Worm (Caenorhabditis elegans) whole organism, L3 larva: ENCODE measurements around the gene K08E7.8.

Experiments used
- ZK546.5 ChIP-seq: sonication (generic microtip); optimal IDR thresholded peaks from 2 replicates; lab custom pipeline; 2017; ENCODE audit warnings: missing biosample characterization, missing genetic modification characterization
- aly-2 ChIP-seq: fragments of 150-350 bp; optimal IDR thresholded peaks from 2 replicates; lab custom pipeline; 2014; ENCODE audit warnings: missing biosample characterization, missing genetic modification characterization
- ceh-28 ChIP-seq: fragments of 150-350 bp; optimal IDR thresholded peaks from 2 replicates; lab custom pipeline; 2014; ENCODE audit warnings: missing biosample characterization, missing genetic modification reagents, missing genetic modification characterization
- ceh-82 ChIP-seq: fragments of 150-350 bp; optimal IDR thresholded peaks from 2 replicates; lab custom pipeline; 2014; ENCODE audit warnings: missing biosample characterization, missing genetic modification characterization
- daf-12 ChIP-seq: fragments of 150-350 bp; optimal IDR thresholded peaks from 2 replicates; lab custom pipeline; 2014; ENCODE audit warnings: missing biosample characterization, missing genetic modification reagents, missing genetic modification characterization
- egl-27 ChIP-seq: sonication (generic microtip); optimal IDR thresholded peaks from 4 replicates; lab custom pipeline; 2017; ENCODE audit warnings: missing biosample characterization, missing genetic modification reagents, missing genetic modification characterization
- elt-1 ChIP-seq: fragments of 150-350 bp; optimal IDR thresholded peaks from 2 replicates; lab custom pipeline; 2014; ENCODE audit warnings: missing biosample characterization, missing genetic modification characterization
- eor-1 ChIP-seq, 2 experiments: fragments of 150-350 bp; optimal IDR thresholded peaks; 2 replicates each; lab custom pipeline; 2014 to 2018; ENCODE audit warnings: missing biosample characterization in 2 of 2, missing genetic modification characterization in 2 of 2
- fkh-10 ChIP-seq: sonication (generic microtip); optimal IDR thresholded peaks from 2 replicates; lab custom pipeline; 2017; ENCODE audit warnings: missing biosample characterization, missing genetic modification reagents, missing genetic modification characterization
- fos-1 ChIP-seq: fragments of 150-350 bp; optimal IDR thresholded peaks from 2 replicates; lab custom pipeline; 2014; ENCODE audit warnings: missing biosample characterization, missing genetic modification characterization
- hmg-11 ChIP-seq: sonication (generic microtip); optimal IDR thresholded peaks from 2 replicates; lab custom pipeline; 2016; ENCODE audit warnings: missing genetic modification characterization, missing compliant biosample characterization
- jun-1 ChIP-seq: fragments of 150-350 bp; optimal IDR thresholded peaks from 2 replicates; lab custom pipeline; 2014; ENCODE audit warnings: missing biosample characterization, missing genetic modification reagents, missing genetic modification characterization
- lin-15B ChIP-seq: fragments of 150-350 bp; optimal IDR thresholded peaks from 2 replicates; lab custom pipeline; 2014; ENCODE audit warnings: missing biosample characterization, missing genetic modification characterization
- lin-39 ChIP-seq: fragments of 150-350 bp; optimal IDR thresholded peaks from 2 replicates; lab custom pipeline; 2018; ENCODE audit warnings: missing biosample characterization, missing genetic modification reagents, missing genetic modification characterization
- lsy-12 ChIP-seq: sonication (generic microtip); optimal IDR thresholded peaks from 2 replicates; lab custom pipeline; 2016; ENCODE audit warnings: mild to moderate bottlenecking, missing genetic modification characterization, missing compliant biosample characterization
- mdl-1 ChIP-seq: fragments of 150-350 bp; optimal IDR thresholded peaks from 2 replicates; lab custom pipeline; 2014; ENCODE audit warnings: missing biosample characterization, missing genetic modification characterization
- mml-1 ChIP-seq: fragments of 150-350 bp; sonication (generic microtip); optimal IDR thresholded peaks from 3 replicates; lab custom pipeline; 2014; ENCODE audit warnings: missing biosample characterization, missing genetic modification characterization
- nhr-11 ChIP-seq: fragments of 150-350 bp; optimal IDR thresholded peaks from 2 replicates; lab custom pipeline; 2014; ENCODE audit warnings: missing biosample characterization, missing genetic modification characterization
- nhr-23 ChIP-seq: fragments of 150-350 bp; optimal IDR thresholded peaks from 2 replicates; lab custom pipeline; 2014; ENCODE audit warnings: missing biosample characterization, missing genetic modification reagents, missing genetic modification characterization
- nhr-25 ChIP-seq: sonication (generic microtip); optimal IDR thresholded peaks from 2 replicates; lab custom pipeline; 2017; ENCODE audit warnings: missing biosample characterization, missing genetic modification characterization
- nhr-28 ChIP-seq: fragments of 150-350 bp; optimal IDR thresholded peaks from 2 replicates; lab custom pipeline; 2014; ENCODE audit warnings: missing biosample characterization, missing genetic modification characterization
- nhr-43 ChIP-seq: sonication (generic microtip); optimal IDR thresholded peaks from 2 replicates; lab custom pipeline; 2016; ENCODE audit warnings: mild to moderate bottlenecking, missing genetic modification characterization, missing compliant biosample characterization; ENCODE audit not compliant: poor library complexity, severe bottlenecking
- nhr-67 ChIP-seq: fragments of 150-350 bp; optimal IDR thresholded peaks from 2 replicates; lab custom pipeline; 2014; ENCODE audit warnings: missing biosample characterization, missing genetic modification characterization
- nhr-76 ChIP-seq: fragments of 150-350 bp; sonication (generic microtip); optimal IDR thresholded peaks from 5 replicates; lab custom pipeline; 2014; ENCODE audit warnings: missing biosample characterization, missing genetic modification characterization
- nhr-77 ChIP-seq: fragments of 150-350 bp; optimal IDR thresholded peaks from 2 replicates; lab custom pipeline; 2014; ENCODE audit warnings: missing biosample characterization, missing genetic modification characterization
- pha-4 ChIP-seq: fragments of 150-350 bp; optimal IDR thresholded peaks from 2 replicates; lab custom pipeline; 2014; ENCODE audit warnings: missing biosample characterization, missing genetic modification reagents, missing genetic modification characterization
- skn-1 ChIP-seq: fragments of 150-350 bp; optimal IDR thresholded peaks from 2 replicates; lab custom pipeline; 2014; ENCODE audit warnings: missing biosample characterization, missing genetic modification characterization
- snpc-4 ChIP-seq: fragments of 150-350 bp; optimal IDR thresholded peaks from 2 replicates; lab custom pipeline; 2014; ENCODE audit warnings: missing biosample characterization, missing genetic modification characterization
- tbx-2 ChIP-seq: sonication (generic microtip); optimal IDR thresholded peaks from 2 replicates; lab custom pipeline; 2016; ENCODE audit warnings: mild to moderate bottlenecking, missing genetic modification characterization, missing compliant biosample characterization
- unc-39 ChIP-seq: sonication (generic microtip); optimal IDR thresholded peaks from 4 replicates; lab custom pipeline; 2017; ENCODE audit warnings: missing biosample characterization, missing genetic modification characterization
- unc-62 ChIP-seq: fragments of 150-350 bp; sonication (generic microtip); optimal IDR thresholded peaks from 4 replicates; lab custom pipeline; 2014; ENCODE audit warnings: missing biosample characterization, missing genetic modification reagents, missing genetic modification characterization
- zag-1 ChIP-seq: fragments of 150-350 bp; optimal IDR thresholded peaks from 2 replicates; lab custom pipeline; 2014; ENCODE audit warnings: missing biosample characterization, missing genetic modification characterization
- ztf-4 ChIP-seq: fragments of 150-350 bp; optimal IDR thresholded peaks from 2 replicates; lab custom pipeline; 2014; ENCODE audit warnings: missing biosample characterization, missing genetic modification characterization

Gene K08E7.8

ce11 chrIV:12551944-12552343 is 33.9 kb downstream of the K08E7.8 start:
- TF ChIP-seq nhr-25 (no peak), nhr-76 (tag; lab: Kevin White, UChicago) (no peak), nhr-28 (tag; lab: Kevin White, UChicago) (no peak)

ce11 chrIV:12549014-12549413 is 36.9 kb downstream of the K08E7.8 start:
- TF ChIP-seq nhr-28 (tag; lab: Kevin White, UChicago) = no peak
- no peak for TF ChIP-seq jun-1 (tag; lab: Kevin White, UChicago)
- TF ChIP-seq nhr-77 (tag; lab: Kevin White, UChicago) = no peak
- no peak for TF ChIP-seq lin-15B (tag; lab: Kevin White, UChicago)
- no peak for TF ChIP-seq unc-39 (tag; lab: Kevin White, UChicago)

- no peak for TF ChIP-seq lin-15B (tag; lab: Kevin White, UChicago)
- no peak for TF ChIP-seq nhr-77 (tag; lab: Kevin White, UChicago)
- TF ChIP-seq elt-1 (tag; lab: Kevin White, UChicago) = no peak
- no peak for TF ChIP-seq zag-1 (tag; lab: Kevin White, UChicago)
- no peak for TF ChIP-seq ceh-82 (tag; lab: Kevin White, UChicago)
- TF ChIP-seq fkh-10 (GFP tag; lab: Kevin White, UChicago) = no peak
- TF ChIP-seq nhr-23 (tag; lab: Kevin White, UChicago) = no peak
- no peak for TF ChIP-seq fos-1 (tag; lab: Kevin White, UChicago)
- no peak for TF ChIP-seq jun-1 (tag; lab: Kevin White, UChicago)
- TF ChIP-seq nhr-43 (tag; lab: Kevin White, UChicago) = no peak
- no peak for TF ChIP-seq mdl-1
- TF ChIP-seq lin-39 (tag; lab: Kevin White, UChicago) = no peak
- no peak for TF ChIP-seq ZK546.5 (tag; lab: Kevin White, UChicago)
- TF ChIP-seq daf-12 (tag; lab: Kevin White, UChicago) = no peak
- TF ChIP-seq, all 47 proteins: peak for 0
These were observed 38.0 kb downstream of the K08E7.8 start, which contains the start of gene ipmk-1 for ce11 chrIV:12547824-12548223. TSS of gene ipmk-1 (plus strand) at chrIV:12548124.

DNA sequence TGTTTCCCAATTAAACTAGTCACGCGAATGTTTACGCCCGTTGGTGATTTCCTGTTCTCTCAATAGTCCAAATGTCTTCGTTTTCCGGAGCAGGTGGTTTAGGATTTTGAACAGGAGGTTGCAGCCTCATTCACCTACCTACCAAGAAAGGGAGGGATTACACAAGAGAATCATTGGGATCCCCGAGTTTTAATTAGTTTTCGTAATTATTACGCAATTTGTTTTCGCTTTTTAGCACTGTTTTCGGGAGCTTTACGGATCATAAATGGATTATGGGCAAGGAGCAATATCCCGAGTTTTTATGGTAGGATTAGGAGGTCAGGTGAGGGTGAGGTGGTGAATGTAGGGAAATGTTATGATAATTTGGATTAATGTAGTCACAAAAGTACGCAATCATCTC is 40.0 kb downstream of the K08E7.8 start:
- no peak for TF ChIP-seq fos-1 (tag; lab: Kevin White, UChicago)
- TF ChIP-seq ztf-4 (tag; lab: Kevin White, UChicago) = no peak
- TF ChIP-seq tbx-2 = no peak
- no peak for TF ChIP-seq ZK546.5 (tag; lab: Kevin White, UChicago)
- TF ChIP-seq eor-1 (tag; optimal IDR thresholded peaks at IDR 0.05; lab: Kevin White, UChicago) = no peak
- no peak for TF ChIP-seq nhr-77 (tag; lab: Kevin White, UChicago)
- TF ChIP-seq nhr-28 (tag; lab: Kevin White, UChicago) = no peak
- no peak for TF ChIP-seq snpc-4 (tag; lab: Kevin White, UChicago)
- no peak for TF ChIP-seq ceh-28 (tag; lab: Kevin White, UChicago)
- TF ChIP-seq nhr-43 (tag; lab: Kevin White, UChicago) = no peak
- no peak for TF ChIP-seq jun-1 (tag; lab: Kevin White, UChicago)
- TF ChIP-seq fkh-10 (GFP tag; lab: Kevin White, UChicago) = no peak
- no peak for TF ChIP-seq hmg-11 (tag; lab: Kevin White, UChicago)
- no peak for TF ChIP-seq unc-62 (GFP tag; lab: Kevin White, UChicago)
- no peak for TF ChIP-seq lsy-12 (tag; lab: Kevin White, UChicago)

DNA sequence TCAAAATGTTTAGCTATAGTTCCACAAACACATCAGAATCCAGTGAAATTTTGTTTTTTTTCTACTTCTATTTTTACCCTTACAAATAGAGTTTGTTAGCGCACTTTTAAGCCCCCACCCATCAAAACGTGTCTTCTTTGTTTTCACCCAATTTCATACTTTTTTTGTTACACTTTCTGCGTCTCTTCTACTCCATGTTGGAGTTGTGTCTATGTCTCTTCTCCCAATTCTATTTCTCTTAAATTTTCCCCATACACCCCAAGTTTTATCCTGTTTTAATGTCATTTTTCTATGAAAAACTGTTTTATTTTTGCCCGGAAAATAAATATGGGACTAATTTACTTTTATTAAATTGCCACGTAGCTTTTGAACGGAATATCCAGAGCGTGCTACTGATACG is 40.5 kb downstream of the K08E7.8 start:
- no peak for TF ChIP-seq ZK546.5 (tag; lab: Kevin White, UChicago)
- peak; percentile 7 for TF ChIP-seq pha-4 (tag; lab: Kevin White, UChicago)
- no peak for TF ChIP-seq lin-15B (tag; lab: Kevin White, UChicago)
- TF ChIP-seq nhr-67 (tag; lab: Kevin White, UChicago) = no peak
- no peak for TF ChIP-seq skn-1 (tag; lab: Kevin White, UChicago)
- no peak for TF ChIP-seq nhr-11 (tag; lab: Kevin White, UChicago)
- no peak for TF ChIP-seq zag-1 (tag; lab: Kevin White, UChicago)
- no peak for TF ChIP-seq tbx-2

DNA sequence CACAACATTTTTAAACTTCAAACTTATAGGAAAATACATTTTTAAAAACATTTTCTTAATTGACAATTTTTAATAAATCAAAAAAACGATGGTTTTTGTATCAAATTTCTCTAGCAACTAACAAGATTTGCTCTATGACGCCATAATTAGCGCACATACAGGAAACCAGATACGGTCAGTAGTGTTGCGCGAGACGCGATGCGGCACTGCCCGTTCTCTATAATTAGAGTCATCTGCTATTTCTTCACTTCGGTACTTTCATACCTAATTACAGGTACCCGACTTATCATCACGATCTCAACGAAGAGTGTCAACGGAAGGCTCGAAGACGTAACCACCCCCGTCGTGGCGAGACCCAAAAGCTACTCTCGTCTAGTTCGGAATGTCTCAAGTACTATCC is 41.2 kb downstream of the K08E7.8 start:
- TF ChIP-seq hmg-11 (tag; lab: Kevin White, UChicago) = no peak
- no peak for TF ChIP-seq egl-27 (tag; lab: Kevin White, UChicago)
- TF ChIP-seq aly-2 (tag; lab: Kevin White, UChicago) = no peak
- no peak for TF ChIP-seq mml-1 (tag; lab: Kevin White, UChicago)
- no peak for TF ChIP-seq snpc-4 (tag; lab: Kevin White, UChicago)
